Fruit fly (Drosophila melanogaster) whole organism, embryonic: Measurements from ENCODE around the gene CCDC53.

Experiments
- B-H1 ChIP-seq: fragments of 200-800 bp; sonication (Bioruptor generic); IDR thresholded peaks from 3 replicates; pipeline ENCODE4 v1.3.6; 2022; ENCODE audit warnings: missing biosample characterization, missing genetic modification characterization
- CG10147 ChIP-seq: fragments of 200-800 bp; sonication (Bioruptor generic); optimal IDR thresholded peaks from 2 replicates; lab custom pipeline; 2019; ENCODE audit warnings: missing biosample characterization, mild to moderate bottlenecking, missing genetic modification characterization, moderate library complexity
- CG11085 ChIP-seq: fragments of 200-800 bp; sonication (Bioruptor generic); IDR thresholded peaks from 2 replicates; pipeline ENCODE4 v1.3.6; 2022; ENCODE audit warnings: missing biosample characterization, missing genetic modification characterization
- CG12071 ChIP-seq: fragments of 200-800 bp; sonication (Bioruptor generic); optimal IDR thresholded peaks from 3 replicates; lab custom pipeline; 2018; ENCODE audit warnings: missing biosample characterization, mild to moderate bottlenecking, missing genetic modification characterization
- CG12744 ChIP-seq: fragments of 200-800 bp; sonication (Bioruptor generic); optimal IDR thresholded peaks from 2 replicates; lab custom pipeline; 2016; ENCODE audit warnings: missing biosample characterization, missing genetic modification characterization
- CG13624 ChIP-seq: fragments of 200-800 bp; sonication (Bioruptor generic); optimal IDR thresholded peaks from 2 replicates; lab custom pipeline; 2016; ENCODE audit warnings: missing biosample characterization, missing genetic modification characterization
- CG15479 ChIP-seq: fragments of 200-800 bp; sonication (Bioruptor generic); optimal IDR thresholded peaks from 3 replicates; lab custom pipeline; 2019; ENCODE audit warnings: missing biosample characterization, mild to moderate bottlenecking, missing genetic modification characterization, moderate library complexity
- CG15601 ChIP-seq: fragments of 200-800 bp; sonication (Bioruptor generic); optimal IDR thresholded peaks from 3 replicates; lab custom pipeline; 2019; ENCODE audit warnings: missing biosample characterization, mild to moderate bottlenecking, missing genetic modification characterization, moderate library complexity
- CG1647 ChIP-seq: fragments of 200-800 bp; sonication (Bioruptor generic); optimal IDR thresholded peaks from 3 replicates; lab custom pipeline; 2016; ENCODE audit warnings: missing biosample characterization, missing genetic modification characterization
- CG17385 ChIP-seq: fragments of 200-800 bp; sonication (Bioruptor generic); optimal IDR thresholded peaks from 3 replicates; lab custom pipeline; 2018; ENCODE audit warnings: missing biosample characterization, mild to moderate bottlenecking, missing genetic modification characterization
- CG18011 ChIP-seq: fragments of 200-800 bp; sonication (Bioruptor generic); optimal IDR thresholded peaks from 2 replicates; lab custom pipeline; 2017; ENCODE audit warnings: missing biosample characterization, missing genetic modification characterization, mild to moderate bottlenecking, moderate library complexity, missing genotype
- CG18262 ChIP-seq: fragments of 200-800 bp; optimal IDR thresholded peaks from 3 replicates; lab custom pipeline; 2019; ENCODE audit warnings: missing biosample characterization, mild to moderate bottlenecking, missing genetic modification characterization, moderate library complexity
- CG2120 ChIP-seq: fragments of 200-800 bp; sonication (Bioruptor generic); optimal IDR thresholded peaks from 3 replicates; lab custom pipeline; 2016; ENCODE audit warnings: missing biosample characterization, missing genetic modification characterization
- CG2889 ChIP-seq: fragments of 200-800 bp; sonication (Bioruptor generic); IDR thresholded peaks from 3 replicates; pipeline ENCODE4 v1.3.6; 2022; ENCODE audit warnings: missing biosample characterization, missing genetic modification characterization
- CG3065 ChIP-seq: fragments of 200-800 bp; sonication (Bioruptor generic); optimal IDR thresholded peaks from 2 replicates; lab custom pipeline; 2016; ENCODE audit warnings: missing biosample characterization, missing genetic modification characterization
- CG34376 ChIP-seq: fragments of 200-800 bp; sonication (Bioruptor generic); optimal IDR thresholded peaks from 2 replicates; lab custom pipeline; 2018; ENCODE audit warnings: missing biosample characterization, mild to moderate bottlenecking, missing genetic modification characterization
- CG7745 ChIP-seq: fragments of 200-800 bp; sonication (Bioruptor generic); optimal IDR thresholded peaks from 2 replicates; lab custom pipeline; 2018; ENCODE audit warnings: missing biosample characterization, mild to moderate bottlenecking, missing genetic modification characterization, moderate library complexity
- CG7987 ChIP-seq: fragments of 200-800 bp; sonication (Bioruptor generic); optimal IDR thresholded peaks from 2 replicates; lab custom pipeline; 2018; ENCODE audit warnings: missing biosample characterization, mild to moderate bottlenecking, missing genetic modification characterization, moderate library complexity
- CG9215 ChIP-seq: fragments of 200-800 bp; sonication (Bioruptor generic); IDR thresholded peaks from 2 replicates; pipeline ENCODE4 v1.3.6; 2022; ENCODE audit warnings: missing biosample characterization, missing genetic modification characterization
- CG9609 ChIP-seq: fragments of 200-800 bp; sonication (Bioruptor generic); optimal IDR thresholded peaks from 3 replicates; lab custom pipeline; 2016; ENCODE audit warnings: missing biosample characterization, missing genetic modification characterization
- Chrac-16 ChIP-seq: fragments of 200-800 bp; sonication (Bioruptor generic); optimal IDR thresholded peaks from 3 replicates; lab custom pipeline; 2016; ENCODE audit warnings: missing biosample characterization, missing genetic modification characterization
- CoRest ChIP-seq: fragments of 200-800 bp; sonication (Bioruptor generic); optimal IDR thresholded peaks from 3 replicates; lab custom pipeline; 2018; ENCODE audit warnings: missing biosample characterization, mild to moderate bottlenecking, missing genetic modification characterization, moderate library complexity
- D ChIP-seq, 2 experiments: fragments of 200-800 bp in 1 of 2; fragments of >200 bp in 1 of 2; sonication (Bioruptor generic) in 1 of 2; optimal IDR thresholded peaks; 2 replicates in 1 of 2; 3 replicates in 1 of 2; lab custom pipeline; 2017; ENCODE audit warnings: mild to moderate bottlenecking in 1 of 2, missing biosample characterization in 1 of 2, missing genetic modification characterization in 1 of 2, missing genetic modification reagents in 1 of 2
- HLH3B ChIP-seq: fragments of 200-800 bp; sonication (Bioruptor generic); IDR thresholded peaks from 2 replicates; pipeline ENCODE4 v1.3.6; 2022; ENCODE audit warnings: missing biosample characterization, missing genetic modification characterization
- Hr39 ChIP-seq: fragments of >200 bp; optimal IDR thresholded peaks from 2 replicates; lab custom pipeline; 2017
- Mrtf ChIP-seq: fragments of 200-800 bp; sonication (Bioruptor generic); IDR thresholded peaks from 3 replicates; pipeline ENCODE4 v1.3.6; 2022; ENCODE audit warnings: missing biosample characterization, missing genetic modification characterization
- Sin3A ChIP-seq: fragments of >200 bp; optimal IDR thresholded peaks from 2 replicates; lab custom pipeline; 2018
- ash1 ChIP-seq: fragments of 200-800 bp; sonication (Bioruptor generic); optimal IDR thresholded peaks from 2 replicates; lab custom pipeline; 2018; ENCODE audit warnings: missing biosample characterization, mild to moderate bottlenecking, missing genetic modification characterization
- cato ChIP-seq: fragments of 200-800 bp; sonication (Bioruptor generic); optimal IDR thresholded peaks from 2 replicates; lab custom pipeline; 2016; ENCODE audit warnings: missing biosample characterization, missing genetic modification characterization, borderline replicate concordance
- cg ChIP-seq: fragments of 200-800 bp; sonication (Bioruptor generic); optimal IDR thresholded peaks from 3 replicates; lab custom pipeline; 2019; ENCODE audit warnings: missing biosample characterization, mild to moderate bottlenecking, missing genetic modification characterization, moderate library complexity
- chif ChIP-seq, 2 experiments: fragments of 200-800 bp; sonication (Bioruptor generic); optimal IDR thresholded peaks; 3 replicates each; lab custom pipeline; 2016; ENCODE audit warnings: missing biosample characterization in 2 of 2, missing genetic modification characterization in 2 of 2
- corto ChIP-seq: fragments of 200-800 bp; sonication (Bioruptor generic); optimal IDR thresholded peaks from 2 replicates; lab custom pipeline; 2016; ENCODE audit warnings: missing biosample characterization, mild to moderate bottlenecking, missing genetic modification characterization, moderate library complexity
- crp ChIP-seq, 2 experiments: fragments of 200-800 bp; sonication (Bioruptor generic); optimal IDR thresholded peaks; 2 replicates in 1 of 2; 3 replicates in 1 of 2; lab custom pipeline; 2017; ENCODE audit warnings: missing biosample characterization in 2 of 2, missing genetic modification characterization in 2 of 2, mild to moderate bottlenecking in 1 of 2, moderate library complexity in 1 of 2
- danr ChIP-seq: fragments of 200-800 bp; sonication (Bioruptor generic); IDR thresholded peaks from 2 replicates; pipeline ENCODE4 v1.3.6; 2022; ENCODE audit warnings: missing biosample characterization, missing genetic modification characterization
- dimm ChIP-seq: fragments of 200-800 bp; sonication (Bioruptor generic); IDR thresholded peaks from 2 replicates; pipeline ENCODE4 v1.3.6; 2022; ENCODE audit warnings: missing biosample characterization, missing genetic modification characterization
- gcm2 ChIP-seq: fragments of 200-800 bp; sonication (Bioruptor generic); optimal IDR thresholded peaks from 2 replicates; lab custom pipeline; 2016; ENCODE audit warnings: missing biosample characterization, missing genetic modification characterization
- grn ChIP-seq: fragments of 200-800 bp; sonication (Bioruptor generic); optimal IDR thresholded peaks from 3 replicates; lab custom pipeline; 2017; ENCODE audit warnings: missing biosample characterization, missing genetic modification characterization
- h ChIP-seq: fragments of >200 bp; optimal IDR thresholded peaks from 2 replicates; lab custom pipeline; 2017
- hb ChIP-seq: fragments of 200-800 bp; sonication (Bioruptor generic); IDR thresholded peaks from 3 replicates; pipeline ENCODE4 v1.3.6; 2022; ENCODE audit warnings: missing biosample characterization, missing genetic modification characterization; ENCODE audit not compliant: partially characterized antibody
- hbn ChIP-seq: fragments of 200-800 bp; sonication (Bioruptor generic); IDR thresholded peaks from 2 replicates; pipeline ENCODE4 v1.3.6; 2022; ENCODE audit warnings: missing biosample characterization, missing genetic modification characterization; ENCODE audit not compliant: partially characterized antibody
- kni ChIP-seq: fragments of 200-800 bp; sonication (Bioruptor generic); optimal IDR thresholded peaks from 3 replicates; lab custom pipeline; 2017; ENCODE audit warnings: mild to moderate bottlenecking, missing biosample characterization, missing genetic modification reagents, missing genetic modification characterization
- lov ChIP-seq, 2 experiments: fragments of 200-800 bp in 1 of 2; fragments of >200 bp in 1 of 2; sonication (Bioruptor generic) in 1 of 2; IDR thresholded peaks in 1 of 2; optimal IDR thresholded peaks in 1 of 2; 2 replicates in 1 of 2; 3 replicates in 1 of 2; pipeline versions ENCODE4 v1.3.6 to Lab custom; 2017 to 2022; ENCODE audit warnings: missing biosample characterization in 1 of 2, missing genetic modification characterization in 1 of 2
- luna ChIP-seq: fragments of 200-800 bp; sonication (Bioruptor generic); optimal IDR thresholded peaks from 2 replicates; lab custom pipeline; 2016; ENCODE audit warnings: missing biosample characterization, missing genetic modification characterization
- nmo ChIP-seq: fragments of 200-800 bp; sonication (Bioruptor generic); optimal IDR thresholded peaks from 2 replicates; lab custom pipeline; 2018; ENCODE audit warnings: missing biosample characterization, mild to moderate bottlenecking, missing genetic modification characterization, moderate library complexity
- rib ChIP-seq: fragments of 200-800 bp; sonication (Bioruptor generic); IDR thresholded peaks from 2 replicates; pipeline ENCODE4 v1.3.6; 2022; ENCODE audit warnings: missing biosample characterization, missing genetic modification characterization
- row ChIP-seq: fragments of 200-800 bp; sonication (Bioruptor generic); IDR thresholded peaks from 3 replicates; pipeline ENCODE4 v1.3.6; 2022; ENCODE audit warnings: missing biosample characterization, missing genetic modification characterization
- slbo ChIP-seq: fragments of 200-800 bp; sonication (Bioruptor generic); IDR thresholded peaks from 2 replicates; pipeline ENCODE4 v1.3.6; 2022; ENCODE audit warnings: missing biosample characterization, missing genetic modification characterization
- so ChIP-seq: fragments of 200-800 bp; sonication (Bioruptor generic); IDR thresholded peaks from 3 replicates; pipeline ENCODE4 v1.3.6; 2022; ENCODE audit warnings: missing biosample characterization, missing genetic modification characterization
- unpg ChIP-seq: fragments of 200-800 bp; sonication (Bioruptor generic); optimal IDR thresholded peaks from 3 replicates; lab custom pipeline; 2018; ENCODE audit warnings: missing biosample characterization, mild to moderate bottlenecking, missing genetic modification characterization, moderate library complexity
- yki ChIP-seq: fragments of >200 bp; optimal IDR thresholded peaks from 3 replicates; lab custom pipeline; 2018
- zf30C ChIP-seq: fragments of 200-800 bp; sonication (Bioruptor generic); optimal IDR thresholded peaks from 3 replicates; lab custom pipeline; 2018; ENCODE audit warnings: missing biosample characterization, mild to moderate bottlenecking, missing genetic modification characterization

CCDC53 gene

DNA sequence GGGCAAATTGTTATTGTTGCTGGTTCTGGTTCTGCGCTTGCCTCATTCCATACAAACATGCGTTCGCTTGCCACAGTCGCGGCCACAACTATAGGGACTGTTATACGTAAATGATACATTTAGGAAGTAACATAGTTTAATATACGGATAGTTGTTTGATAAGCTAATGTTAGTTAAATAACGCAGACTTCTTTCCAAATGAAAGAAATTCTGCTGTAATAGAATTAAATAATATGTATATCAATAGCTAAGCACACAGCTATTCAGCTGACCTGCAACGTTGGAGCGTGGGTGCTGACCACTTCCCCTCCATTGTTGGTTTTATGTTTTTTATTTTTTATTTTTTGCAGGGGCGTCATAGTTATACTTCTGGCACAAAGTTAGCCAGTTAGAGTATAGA lies 6.2 kb upstream of the CCDC53 start (continued):
- TF ChIP-seq CG18011 (GFP tag; lab: Kevin White, UChicago) (no peak), CG2889 (GFP tag; lab: Robert Waterston, UW) (0 out of 3 replicates have a peak, but pooled peaks have one; percentile 35), hb (GFP tag; lab: Robert Waterston, UW) (no peak), CG10147 (peak; percentile 36), gcm2 (GFP tag; lab: Kevin White, UChicago) (no peak), lov (optimal IDR thresholded peaks at IDR 0.05; lab: Kevin White, UChicago) (no peak), lov (GFP tag; IDR thresholded peaks at IDR 0.05; lab: Robert Waterston, UW) (0 out of 3 replicates have a peak, but pooled peaks have one; percentile 39), CG7987 (GFP tag; lab: Kevin White, UChicago) (peak; percentile 6), Chrac-16 (peak; percentile 26), CG34376 (GFP tag; lab: Kevin White, UChicago) (no peak), CG9215 (GFP tag; lab: Robert Waterston, UW) (peak; percentile 49), slbo (GFP tag; lab: Robert Waterston, UW) (peak; percentile 72), CG18262 (tag; lab: Kevin White, UChicago) (peak; percentile 64), CG9609 (GFP tag; lab: Kevin White, UChicago) (peak; percentile 31), cato (no peak), D (optimal IDR thresholded peaks at IDR 0.05; lab: Kevin White, UChicago) (no peak), D (GFP tag; optimal IDR thresholded peaks at IDR 0.05; lab: Kevin White, UChicago) (peak; percentile 25), Mrtf (no peak), CG15479 (no peak), chif (GFP tag; optimal IDR thresholded peaks at IDR 0.05; lab: Kevin White, UChicago) (peak; percentile 22 to 24), B-H1 (GFP tag; lab: Robert Waterston, UW) (peak; percentile 43; the same call in 2 of the 3 replicates), ash1 (GFP tag; lab: Kevin White, UChicago) (no peak), Sin3A (lab: Kevin White, UChicago) (no peak), Hr39 (lab: Kevin White, UChicago) (no peak), CoRest (tag; lab: Kevin White, UChicago) (peak; percentile 65), crp (GFP tag; optimal IDR thresholded peaks at IDR 0.05; lab: Kevin White, UChicago) (no peak), kni (GFP tag; lab: Kevin White, UChicago) (no peak), CG15601 (no peak), hbn (GFP tag; lab: Robert Waterston, UW) (no peak), CG13624 (GFP tag; lab: Kevin White, UChicago) (peak; percentile 37), row (peak; percentile 85), zf30C (GFP tag; lab: Kevin White, UChicago) (no peak), unpg (peak; percentile 76), CG12071 (GFP tag; lab: Kevin White, UChicago) (peak; percentile 62), dimm (GFP tag; lab: Robert Waterston, UW) (0 out of 2 replicates have a peak, but pooled peaks have one; percentile 14), CG1647 (GFP tag; lab: Kevin White, UChicago) (peak; percentile 28), danr (GFP tag; lab: Robert Waterston, UW) (peak; percentile 67), nmo (GFP tag; lab: Kevin White, UChicago) (peak; percentile 59), rib (no peak), cg (GFP tag; lab: Kevin White, UChicago) (no peak), HLH3B (GFP tag; lab: Robert Waterston, UW) (peak; percentile 73), so (GFP tag; lab: Robert Waterston, UW) (peak; percentile 82), h (lab: Kevin White, UChicago) (no peak), CG3065 (no peak), CG2120 (GFP tag; lab: Kevin White, UChicago) (peak; percentile 61), CG17385 (peak; percentile 63), luna (GFP tag; lab: Kevin White, UChicago) (no peak), grn (GFP tag; lab: Kevin White, UChicago) (no peak), CG11085 (GFP tag; lab: Robert Waterston, UW) (no peak), yki (no peak), CG12744 (GFP tag; lab: Kevin White, UChicago) (peak; percentile 7), CG7745 (tag; lab: Kevin White, UChicago) (no peak), corto (GFP tag; lab: Kevin White, UChicago) (no peak)
